Fruit fly (Drosophila melanogaster) whole organism, prepupa: Measurements from ENCODE around the gene moi.

Source experiments
- CG11294 ChIP-seq: fragments of 200-800 bp; sonication (Bioruptor generic); IDR thresholded peaks from 2 replicates; pipeline ENCODE4 v1.3.6; 2022; ENCODE audit warnings: missing biosample characterization, missing genetic modification characterization
- CG6854 ChIP-seq: fragments of 200-800 bp; sonication (Bioruptor generic); optimal IDR thresholded peaks from 2 replicates; lab custom pipeline; 2017; ENCODE audit warnings: missing biosample characterization, mild to moderate bottlenecking, missing genetic modification characterization
- Gug ChIP-seq: fragments of 200-800 bp; sonication (Bioruptor generic); IDR thresholded peaks from 2 replicates; pipeline ENCODE4 v1.3.6; 2022; ENCODE audit warnings: missing biosample characterization, missing genetic modification characterization
- Hr4 ChIP-seq: fragments of 200-800 bp; sonication (Bioruptor generic); optimal IDR thresholded peaks from 3 replicates; lab custom pipeline; 2016; ENCODE audit warnings: missing biosample characterization, missing genetic modification characterization

DNA sequence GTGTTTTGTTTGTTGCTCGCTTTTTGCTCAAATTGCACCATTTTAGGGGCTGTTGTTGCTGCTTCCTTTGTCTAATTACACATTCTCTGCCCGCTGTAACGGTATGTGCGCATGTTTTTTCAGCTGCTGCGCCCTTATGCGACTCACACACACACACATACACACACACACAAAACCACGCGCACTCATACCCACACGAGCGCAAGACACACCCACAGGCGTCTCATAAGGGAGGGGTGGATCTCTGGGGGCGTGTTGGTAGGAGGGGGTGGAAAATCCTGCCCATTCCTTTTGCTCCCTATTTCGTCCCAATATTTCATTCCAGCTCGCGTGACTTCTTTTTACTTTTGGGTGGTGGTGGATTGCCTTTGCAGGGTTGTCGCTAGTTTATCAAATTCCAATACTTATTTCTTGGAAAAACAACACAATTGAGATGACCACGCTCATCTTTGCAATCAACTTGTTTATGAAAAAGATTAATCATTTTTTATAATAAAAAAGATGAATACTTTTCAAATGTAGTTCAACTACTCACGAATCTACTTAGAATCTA lies 10.2 kb upstream of the moi start:
- no peak for TF ChIP-seq Hr4 (GFP tag; lab: Kevin White, UChicago)
- no peak for TF ChIP-seq CG11294
- no peak for TF ChIP-seq CG6854
- no peak for TF ChIP-seq Gug (GFP tag; lab: Robert Waterston, UW)
